Worm (Caenorhabditis elegans): ENCODE data around the gene F56D6.9.

DNA sequence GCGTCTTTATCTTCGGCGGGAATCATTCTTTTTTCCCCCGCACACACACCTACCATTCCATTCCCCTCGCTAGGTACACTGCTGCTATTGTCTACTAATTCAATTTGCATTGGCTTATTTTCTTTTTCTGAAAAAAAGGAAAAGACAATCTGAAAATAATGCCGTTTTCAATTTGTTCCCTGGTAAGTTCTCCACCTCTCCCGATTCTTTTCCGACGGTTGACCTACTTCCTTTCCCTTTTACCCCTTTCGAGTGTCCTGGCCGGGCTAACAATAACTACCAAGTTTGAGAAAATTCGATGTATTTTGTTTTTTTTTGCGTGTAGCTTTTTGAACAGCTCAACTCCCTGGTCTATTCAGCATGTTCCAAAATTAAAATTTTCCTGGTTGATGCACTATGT lies 24.9 kb upstream of the F56D6.9 start, which contains the start of gene F37C4.4:
- TF ChIP-seq flt-1 (GFP tag; IDR thresholded peaks at IDR 0.05): no peak
- TF ChIP-seq tab-1 (GFP tag; IDR thresholded peaks at IDR 0.05): no peak
- no peak for TF ChIP-seq med-1 (GFP tag; optimal IDR thresholded peaks at IDR 0.05; ENCODE audit: insufficient read depth)
- TF ChIP-seq ztf-23 (GFP tag; IDR thresholded peaks at IDR 0.05): no peak
